Worm (Caenorhabditis elegans) whole organism, young adult: ENCODE results near the gene Y79H2A.3.

ENCODE experiments used
- D2030.7 ChIP-seq: fragments of 200-800 bp; sonication (Bioruptor generic); IDR thresholded peaks from 2 replicates; pipeline ENCODE4 v1.3.6; 2022; ENCODE audit warnings: missing genetic modification reagents, missing genetic modification characterization, missing compliant biosample characterization
- F10E7.11 ChIP-seq: sonication (generic microtip); optimal IDR thresholded peaks from 2 replicates; lab custom pipeline; 2017; ENCODE audit warnings: mild to moderate bottlenecking, missing genetic modification characterization, moderate library complexity, missing compliant biosample characterization
- ccch-3 ChIP-seq: fragments of 200-800 bp; sonication (Bioruptor generic); optimal IDR thresholded peaks from 2 replicates; lab custom pipeline; 2018; ENCODE audit warnings: mild to moderate bottlenecking, missing genetic modification characterization, missing compliant biosample characterization
- ceh-91 ChIP-seq: fragments of 200-800 bp; sonication (Bioruptor generic); IDR thresholded peaks from 2 replicates; pipeline ENCODE4 v1.3.6; 2022; ENCODE audit warnings: missing genetic modification reagents, missing genetic modification characterization, missing compliant biosample characterization
- egrh-3 ChIP-seq: fragments of 200-800 bp; sonication (Bioruptor generic); IDR thresholded peaks from 2 replicates; pipeline ENCODE4 v1.3.6; 2022; ENCODE audit warnings: missing genetic modification reagents, missing genetic modification characterization, missing compliant biosample characterization
- fkh-3 ChIP-seq: sonication (generic microtip); optimal IDR thresholded peaks from 2 replicates; lab custom pipeline; 2016; ENCODE audit warnings: mild to moderate bottlenecking, missing genetic modification characterization, missing compliant biosample characterization
- lin-26 ChIP-seq: fragments of 200-800 bp; sonication (Bioruptor generic); IDR thresholded peaks from 2 replicates; pipeline ENCODE4 v1.3.6; 2022; ENCODE audit warnings: missing genetic modification reagents, missing genetic modification characterization, missing compliant biosample characterization
- nhr-27 ChIP-seq: fragments of 200-800 bp; sonication (Bioruptor generic); optimal IDR thresholded peaks from 2 replicates; lab custom pipeline; 2018; ENCODE audit warnings: mild to moderate bottlenecking, missing genetic modification characterization, moderate library complexity, missing compliant biosample characterization
- pha-4 ChIP-seq: fragments of 150-350 bp; sonication (generic microtip); optimal IDR thresholded peaks from 2 replicates; lab custom pipeline; 2014; ENCODE audit warnings: missing biosample characterization, missing genetic modification reagents, missing genetic modification characterization
- rec-8 ChIP-seq, 2 experiments: sonication (generic microtip); optimal IDR thresholded peaks; 2 replicates each; lab custom pipeline; 2016; ENCODE audit warnings: mild to moderate bottlenecking in 2 of 2, missing genetic modification characterization in 2 of 2, missing genetic modification reagents in 2 of 2, missing genotype in 2 of 2, missing biosample characterization in 1 of 2, missing compliant biosample characterization in 1 of 2, moderate library complexity in 1 of 2
- somi-1 ChIP-seq: fragments of 200-800 bp; sonication (Bioruptor generic); optimal IDR thresholded peaks from 2 replicates; lab custom pipeline; 2018; ENCODE audit warnings: mild to moderate bottlenecking, missing genetic modification characterization, missing compliant biosample characterization
- zfh-2 ChIP-seq: fragments of 200-800 bp; sonication (Bioruptor generic); conservative IDR thresholded peaks from 2 replicates; pipeline ENCODE4 v1.3.6; 2022; ENCODE audit warnings: missing genetic modification reagents, missing genetic modification characterization, missing compliant biosample characterization
- ztf-6 ChIP-seq: fragments of 200-800 bp; sonication (Bioruptor generic); IDR thresholded peaks from 2 replicates; pipeline ENCODE4 v1.3.6; 2022; ENCODE audit warnings: missing genetic modification reagents, missing genetic modification characterization, missing compliant biosample characterization

DNA sequence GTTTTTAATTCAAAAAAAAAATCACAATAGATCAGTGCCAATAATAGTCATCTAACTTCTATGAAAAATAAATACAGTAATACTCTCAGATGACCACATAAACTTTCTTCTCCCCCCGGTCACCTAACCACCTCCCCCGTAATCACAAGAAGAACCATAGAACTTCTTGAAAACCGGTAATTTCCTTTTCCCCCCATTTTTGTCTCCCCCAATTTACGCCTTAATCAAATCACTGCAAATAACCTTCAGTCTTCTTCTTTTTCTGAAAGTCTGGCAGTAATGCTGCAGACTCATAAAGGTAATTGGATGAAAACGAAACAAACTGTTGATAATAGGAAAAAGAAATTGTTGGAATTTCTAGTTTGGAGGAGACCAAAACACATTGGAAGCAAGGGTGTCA is 37.6 kb downstream of the Y79H2A.3 start:
- no peak for TF ChIP-seq pha-4 (tag; lab: Kevin White, UChicago)
- TF ChIP-seq ccch-3 (GFP tag; lab: Kevin White, UChicago), result no peak
- TF ChIP-seq D2030.7 (GFP tag; lab: Robert Waterston, UW), result no peak
- no peak for TF ChIP-seq F10E7.11 (tag; lab: Kevin White, UChicago)
- TF ChIP-seq lin-26 (GFP tag; lab: Robert Waterston, UW), result no peak
- no peak for TF ChIP-seq somi-1
- no peak for TF ChIP-seq rec-8 (tag; optimal IDR thresholded peaks at IDR 0.05; lab: Kevin White, UChicago)
- TF ChIP-seq ztf-6 (GFP tag; lab: Robert Waterston, UW), result no peak
- TF ChIP-seq zfh-2 (GFP tag; lab: Robert Waterston, UW), result no peak
- TF ChIP-seq nhr-27, result no peak
- no peak for TF ChIP-seq fkh-3 (tag; lab: Kevin White, UChicago)
- no peak for TF ChIP-seq ceh-91 (GFP tag; lab: Robert Waterston, UW)
- TF ChIP-seq egrh-3 (GFP tag; lab: Robert Waterston, UW), result no peak
